Fruit fly (Drosophila melanogaster) whole organism, embryonic: Measurements from ENCODE around the gene Dap160.

Experiments
- ATbp ChIP-seq: fragments of 200-800 bp; sonication (Bioruptor generic); optimal IDR thresholded peaks from 2 replicates; lab custom pipeline; 2017; ENCODE audit warnings: missing biosample characterization, mild to moderate bottlenecking, missing genetic modification characterization, missing genetic modification reagents
- CG15269 ChIP-seq: fragments of 200-800 bp; sonication (Bioruptor generic); optimal IDR thresholded peaks from 2 replicates; lab custom pipeline; 2018; ENCODE audit warnings: missing biosample characterization, mild to moderate bottlenecking, missing genetic modification characterization, moderate library complexity
- CG2202 ChIP-seq: fragments of 200-800 bp; sonication (Bioruptor generic); optimal IDR thresholded peaks from 2 replicates; lab custom pipeline; 2018; ENCODE audit warnings: missing biosample characterization, mild to moderate bottlenecking, missing genetic modification characterization
- CG31441 ChIP-seq: fragments of 200-800 bp; sonication (Bioruptor generic); IDR thresholded peaks from 2 replicates; pipeline ENCODE4 v1.3.6; 2022; ENCODE audit warnings: missing biosample characterization, missing genetic modification characterization
- CG4404 ChIP-seq: fragments of 200-800 bp; sonication (Bioruptor generic); IDR thresholded peaks from 2 replicates; pipeline ENCODE4 v1.3.6; 2022; ENCODE audit warnings: missing biosample characterization, missing genetic modification characterization
- CG5180 ChIP-seq: fragments of 200-800 bp; sonication (Bioruptor generic); optimal IDR thresholded peaks from 3 replicates; lab custom pipeline; 2017; ENCODE audit warnings: missing biosample characterization, missing genetic modification characterization, mild to moderate bottlenecking, moderate library complexity, missing genetic modification reagents
- Dad ChIP-seq: fragments of 200-800 bp; sonication (Bioruptor generic); optimal IDR thresholded peaks from 3 replicates; lab custom pipeline; 2016; ENCODE audit warnings: missing biosample characterization, missing genetic modification characterization
- gcm ChIP-seq: fragments of 200-800 bp; sonication (Bioruptor generic); optimal IDR thresholded peaks from 2 replicates; lab custom pipeline; 2019; ENCODE audit warnings: missing biosample characterization, mild to moderate bottlenecking, missing genetic modification characterization, moderate library complexity
- grn ChIP-seq: fragments of 200-800 bp; sonication (Bioruptor generic); optimal IDR thresholded peaks from 3 replicates; lab custom pipeline; 2017; ENCODE audit warnings: missing biosample characterization, missing genetic modification characterization
- onecut ChIP-seq: fragments of 200-800 bp; sonication (Bioruptor generic); IDR thresholded peaks from 2 replicates; pipeline ENCODE4 v1.3.6; 2022; ENCODE audit warnings: missing biosample characterization, missing genetic modification characterization
- sd ChIP-seq: fragments of 200-800 bp; sonication (Bioruptor generic); optimal IDR thresholded peaks from 3 replicates; lab custom pipeline; 2018; ENCODE audit warnings: missing biosample characterization, mild to moderate bottlenecking, missing genetic modification characterization, moderate library complexity
- slbo ChIP-seq: fragments of 200-800 bp; sonication (Bioruptor generic); IDR thresholded peaks from 2 replicates; pipeline ENCODE4 v1.3.6; 2022; ENCODE audit warnings: missing biosample characterization, missing genetic modification characterization
- twi ChIP-seq: fragments of 200-800 bp; optimal IDR thresholded peaks from 2 replicates; lab custom pipeline; 2019; ENCODE audit warnings: missing biosample characterization, mild to moderate bottlenecking, missing genetic modification characterization, moderate library complexity

DNA sequence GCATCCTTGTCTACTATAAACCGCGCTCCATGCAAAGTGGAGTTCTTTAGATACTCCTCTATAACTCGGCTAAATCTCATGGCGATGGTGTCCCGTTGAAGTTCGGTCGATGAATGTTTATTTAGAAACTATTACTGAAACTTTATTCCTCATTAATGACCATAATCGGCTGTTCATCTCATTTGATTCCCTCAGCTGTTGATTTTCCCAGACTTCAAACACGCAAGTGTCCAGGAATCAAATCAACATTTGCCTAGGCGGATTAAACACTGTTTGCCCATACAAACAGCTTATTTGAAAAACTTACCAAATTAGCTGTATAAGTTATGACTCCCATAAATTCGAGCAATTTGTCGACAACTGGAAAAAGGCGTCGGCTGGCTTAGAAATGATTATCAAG, 53.5 kb downstream of the Dap160 start, which contains the start of gene ppk13:
- TF ChIP-seq CG31441 (GFP tag; lab: Robert Waterston, UW) (no peak), sd (no peak), twi (no peak), grn (GFP tag; lab: Kevin White, UChicago) (no peak), CG4404 (GFP tag; lab: Robert Waterston, UW) (no peak), CG5180 (no peak), Dad (GFP tag; lab: Kevin White, UChicago) (no peak), CG15269 (tag; lab: Kevin White, UChicago) (no peak), ATbp (no peak), CG2202 (no peak), slbo (GFP tag; lab: Robert Waterston, UW) (no peak), onecut (GFP tag; lab: Robert Waterston, UW) (no peak), gcm (GFP tag; lab: Kevin White, UChicago) (no peak)
